Fruit fly (Drosophila melanogaster) whole organism, larva: ENCODE data around the gene GV1.

ENCODE experiments used
- noc ChIP-seq: fragments of 200-800 bp; sonication (Bioruptor generic); optimal IDR thresholded peaks from 3 replicates; lab custom pipeline; 2019; ENCODE audit warnings: missing biosample characterization, mild to moderate bottlenecking, missing genetic modification characterization, moderate library complexity

The GV1 gene

dm6 chr3L:1810288-1810687 is at the start of gene GV1:
Gene GV1, plus strand, starts transcription at chr3L:1810588.
- TF ChIP-seq noc (tag; lab: Kevin White, UChicago), result no peak

dm6 chr3L:1771658-1772057 is 38.7 kb upstream of the GV1 start, which contains the start of gene Dhc62B:
Gene Dhc62B, minus strand, starts transcription at chr3L:1771758.
- no peak for TF ChIP-seq noc (tag; lab: Kevin White, UChicago)

- TF ChIP-seq noc (tag; lab: Kevin White, UChicago), result no peak
These were observed 37.8 kb upstream of the GV1 start for dm6 chr3L:1772593-1772992.

dm6 chr3L:1774713-1775648 is 35.4 kb upstream of the GV1 start, which contains the start of the genes CG13933 and PolD2:
Gene CG13933, minus strand, starts transcription at chr3L:1775147.
Gene PolD2, plus strand, starts transcription at chr3L:1775633.
- peak; percentile 80 for TF ChIP-seq noc (tag; lab: Kevin White, UChicago)

dm6 chr3L:1777249-1777648 is 33.1 kb upstream of the GV1 start, which contains the start of the genes CG2021 and mRpL46:
Gene CG2021, minus strand, starts transcription at chr3L:1777411.
Gene mRpL46, plus strand, starts transcription at chr3L:1777439.
- TF ChIP-seq noc (tag; lab: Kevin White, UChicago), result no peak

- TF ChIP-seq noc (tag; lab: Kevin White, UChicago), result no peak
These were observed 26.3 kb upstream of the GV1 start for dm6 chr3L:1784092-1784491.

- peak; percentile 6 for TF ChIP-seq noc (tag; lab: Kevin White, UChicago)
These were observed 21.0 kb upstream of the GV1 start for dm6 chr3L:1789339-1789738.

- TF ChIP-seq noc (tag; lab: Kevin White, UChicago), result peak; percentile 58
These were observed 16.0 kb upstream of the GV1 start for dm6 chr3L:1794164-1794942.

dm6 chr3L:1794943-1795696 is 15.3 kb upstream of the GV1 start, which contains the start of the genes alpha-Spec, dlt and Cdc37:
Gene alpha-Spec, minus strand, starts transcription at chr3L:1795328.
Gene dlt, minus strand, starts transcription at chr3L:1795328.
Gene Cdc37, plus strand, starts transcription at chr3L:1795392.
- no peak for TF ChIP-seq noc (tag; lab: Kevin White, UChicago)

- TF ChIP-seq noc (tag; lab: Kevin White, UChicago), result no peak
These were observed 13.4 kb upstream of the GV1 start, which contains the start of gene CG12020 for dm6 chr3L:1797005-1797404. Gene CG12020, plus strand, starts transcription at chr3L:1797305.

- no peak for TF ChIP-seq noc (tag; lab: Kevin White, UChicago)
These were observed 11.7 kb upstream of the GV1 start, which contains the start of gene Patj for dm6 chr3L:1798649-1799048. Gene Patj, plus strand, starts transcription at chr3L:1798803.

dm6 chr3L:1802802-1803201 is 7.6 kb upstream of the GV1 start, which contains the start of the genes JTBR and CG42676:
Gene JTBR, minus strand, starts transcription at chr3L:1802856.
Gene CG42676, plus strand, starts transcription at chr3L:1803107.
- no peak for TF ChIP-seq noc (tag; lab: Kevin White, UChicago)

dm6 chr3L:1808631-1809030 is 1.8 kb upstream of the GV1 start:
- TF ChIP-seq noc (tag; lab: Kevin White, UChicago), result peak; percentile 42

- no peak for TF ChIP-seq noc (tag; lab: Kevin White, UChicago)
These were observed 6.2 kb downstream of the GV1 start for dm6 chr3L:1816614-1817013.

dm6 chr3L:1817405-1817804 is 7.0 kb downstream of the GV1 start:
- no peak for TF ChIP-seq noc (tag; lab: Kevin White, UChicago)
